Fruit fly (Drosophila melanogaster): ENCODE measurements around the gene mtgo.

Gene mtgo

dm6 chr2L:16656692-16657109, 111.9 kb downstream of the mtgo start (continued):
- TF ChIP-seq CG16815 (GFP tag; optimal IDR thresholded peaks at IDR 0.05) (peak; percentile 58), dati (GFP tag; IDR thresholded peaks at IDR 0.05) (0 out of 2 replicates have a peak, but pooled peaks have one; percentile 15), CG5245 (GFP tag; optimal IDR thresholded peaks at IDR 0.05) (no peak), BtbVII (GFP tag; optimal IDR thresholded peaks at IDR 0.05) (no peak), slou (GFP tag; optimal IDR thresholded peaks at IDR 0.05) (peak; percentile 39), odd (GFP tag; optimal IDR thresholded peaks at IDR 0.05) (no peak), ro (GFP tag; IDR thresholded peaks at IDR 0.05) (no peak), Ada2b (GFP tag; IDR thresholded peaks at IDR 0.05) (peak; percentile 76), chinmo (GFP tag; IDR thresholded peaks at IDR 0.05; ENCODE audit: partially characterized antibody) (no peak), HLH3B (GFP tag; IDR thresholded peaks at IDR 0.05) (peak; percentile 80), crc (GFP tag; optimal IDR thresholded peaks at IDR 0.05) (no peak), CG3407 (GFP tag; optimal IDR thresholded peaks at IDR 0.05) (peak; percentile 28), nom (GFP tag; optimal IDR thresholded peaks at IDR 0.05) (no peak), CG5180 (GFP tag; optimal IDR thresholded peaks at IDR 0.05) (no peak), repo (GFP tag; optimal IDR thresholded peaks at IDR 0.05) (no peak), pnt (GFP tag; optimal IDR thresholded peaks at IDR 0.05) (no peak), Ptx1 (GFP tag; IDR thresholded peaks at IDR 0.05) (peak; percentile 91), CG11456 (GFP tag; IDR thresholded peaks at IDR 0.05) (peak; percentile 66), zf30C (GFP tag; optimal IDR thresholded peaks at IDR 0.05) (no peak), Lpt (GFP tag; optimal IDR thresholded peaks at IDR 0.05) (no peak), hb (GFP tag; IDR thresholded peaks at IDR 0.05; ENCODE audit: partially characterized antibody) (no peak), sd (tag; optimal IDR thresholded peaks at IDR 0.05) (no peak), tgo (GFP tag; IDR thresholded peaks at IDR 0.05) (peak; percentile 87), Med (GFP tag) (peak; percentile 86), Mad (GFP tag; optimal IDR thresholded peaks at IDR 0.05) (peak; percentile 14), CG9876 (GFP tag; optimal IDR thresholded peaks at IDR 0.05) (no peak), CG30020 (tag; optimal IDR thresholded peaks at IDR 0.05) (peak; percentile 51), MBD-R2 (GFP tag; IDR thresholded peaks at IDR 0.05) (peak; percentile 51), Aef1 (GFP tag; IDR thresholded peaks at IDR 0.05) (peak; percentile 83), Hey (tag; optimal IDR thresholded peaks at IDR 0.05) (no peak), CG11085 (GFP tag; IDR thresholded peaks at IDR 0.05) (peak; percentile 78), CG3838 (GFP tag; optimal IDR thresholded peaks at IDR 0.05) (peak; percentile 30), Xbp1 (GFP tag; optimal IDR thresholded peaks at IDR 0.05) (peak; percentile 75), hth (optimal IDR thresholded peaks at IDR 0.05) (no peak), CG8281 (tag; optimal IDR thresholded peaks at IDR 0.05) (no peak), Dip2 (GFP tag; IDR thresholded peaks at IDR 0.05) (no peak), fd3F (GFP tag; optimal IDR thresholded peaks at IDR 0.05) (peak; percentile 39), CG7271 (tag; optimal IDR thresholded peaks at IDR 0.05) (peak; percentile 32), Sry-β (GFP tag; optimal IDR thresholded peaks at IDR 0.05) (peak; percentile 92), lmd (GFP tag; IDR thresholded peaks at IDR 0.05) (peak; percentile 72), Pdp1 (GFP tag; optimal IDR thresholded peaks at IDR 0.05) (peak; percentile 27 to 50), tap (tag; optimal IDR thresholded peaks at IDR 0.05) (no peak), D19B (GFP tag; optimal IDR thresholded peaks at IDR 0.05) (peak; percentile 21), h (optimal IDR thresholded peaks at IDR 0.05) (no peak), Neu2 (GFP tag; optimal IDR thresholded peaks at IDR 0.05; ENCODE audit: borderline replicate concordance) (no peak), CG18011 (GFP tag; optimal IDR thresholded peaks at IDR 0.05) (peak; percentile 99), zen (tag; optimal IDR thresholded peaks at IDR 0.05) (peak; percentile 80), ftz-f1 (GFP tag; optimal IDR thresholded peaks at IDR 0.05) (no peak), CG9437 (GFP tag; optimal IDR thresholded peaks at IDR 0.05) (peak; percentile 36), CG31441 (GFP tag; IDR thresholded peaks at IDR 0.05) (peak; percentile 78), CG7928 (GFP tag; optimal IDR thresholded peaks at IDR 0.05) (peak; percentile 30), cas (GFP tag; IDR thresholded peaks at IDR 0.05) (peak; percentile 56; the same call in 1 of the 2 replicates)

Data from whole organism, embryonic.